Worm (Caenorhabditis elegans): ENCODE data around the gene fis-2.

fis-2 gene

ce11 chrX:8274869-8275268 lies 10.2 kb downstream of the fis-2 start, which contains the start of gene ksr-1:
Gene ksr-1, plus strand, starts transcription at chrX:8275169.
- TF ChIP-seq ztf-4 (tag; optimal IDR thresholded peaks at IDR 0.05) (no peak), ceh-63 (GFP tag; optimal IDR thresholded peaks at IDR 0.05) (no peak), vab-15 (tag; optimal IDR thresholded peaks at IDR 0.05) (no peak), lin-35 (GFP tag; optimal IDR thresholded peaks at IDR 0.05) (no peak), sup-37 (GFP tag; optimal IDR thresholded peaks at IDR 0.05) (no peak), lsy-2 (tag; optimal IDR thresholded peaks at IDR 0.05) (no peak), fos-1 (tag; optimal IDR thresholded peaks at IDR 0.05) (no peak), F16B12.6 (tag; optimal IDR thresholded peaks at IDR 0.05) (no peak), mef-2 (tag; optimal IDR thresholded peaks at IDR 0.05) (no peak), rnt-1 (tag; optimal IDR thresholded peaks at IDR 0.05) (no peak), elt-3 (tag; optimal IDR thresholded peaks at IDR 0.05) (no peak), dsc-1 (tag; optimal IDR thresholded peaks at IDR 0.05) (no peak), egl-13 (tag; optimal IDR thresholded peaks at IDR 0.05) (no peak), nhr-90 (tag; optimal IDR thresholded peaks at IDR 0.05; ENCODE audit: poor library complexity) (no peak), pag-3 (tag; optimal IDR thresholded peaks at IDR 0.05; ENCODE audit: borderline replicate concordance, insufficient read depth) (no peak), aha-1 (tag; optimal IDR thresholded peaks at IDR 0.05) (no peak), C34B4.2 (tag; optimal IDR thresholded peaks at IDR 0.05) (no peak)

DNA sequence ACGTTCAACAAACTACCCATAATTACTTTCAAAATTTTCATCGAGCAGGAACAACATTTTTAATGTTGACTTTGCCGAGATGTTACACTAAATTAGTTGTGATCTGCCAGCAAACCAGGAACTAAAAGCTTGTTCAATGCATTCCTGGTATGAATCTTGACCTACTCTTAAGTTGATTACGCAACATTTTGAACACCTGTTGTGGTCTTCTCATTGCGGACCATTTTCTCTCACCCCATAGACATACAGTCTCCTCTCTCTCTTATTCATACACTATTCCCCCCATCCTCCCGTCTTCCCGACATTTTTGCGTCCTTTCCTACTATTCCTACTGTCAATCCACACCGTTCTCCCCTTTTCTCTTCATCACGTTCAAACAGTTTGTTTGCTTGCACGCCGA lies 11.5 kb downstream of the fis-2 start:
- TF ChIP-seq egl-27 (tag; optimal IDR thresholded peaks at IDR 0.05) = no peak
- no peak for TF ChIP-seq skn-1 (tag; optimal IDR thresholded peaks at IDR 0.05)
- TF ChIP-seq aha-1 (tag; optimal IDR thresholded peaks at IDR 0.05) = no peak
- TF ChIP-seq nhr-20 (tag; optimal IDR thresholded peaks at IDR 0.05) = no peak
- no peak for TF ChIP-seq alr-1 (tag; optimal IDR thresholded peaks at IDR 0.05; ENCODE audit: borderline replicate concordance)
- no peak for TF ChIP-seq ceh-63 (GFP tag; optimal IDR thresholded peaks at IDR 0.05)

- TF ChIP-seq fos-1 (tag; optimal IDR thresholded peaks at IDR 0.05) (no peak), skn-1 (tag; optimal IDR thresholded peaks at IDR 0.05) (no peak), ceh-88 (GFP tag; IDR thresholded peaks at IDR 0.05) (no peak), nhr-47 (tag; optimal IDR thresholded peaks at IDR 0.05) (no peak), rnt-1 (tag; optimal IDR thresholded peaks at IDR 0.05) (no peak), dsc-1 (tag; optimal IDR thresholded peaks at IDR 0.05) (peak; percentile 58), efl-1 (optimal IDR thresholded peaks at IDR 0.05) (no peak), efl-1 (GFP tag; optimal IDR thresholded peaks at IDR 0.05 in 1 of 2) (no peak), unc-86 (tag; optimal IDR thresholded peaks at IDR 0.05) (no peak), egl-13 (tag; optimal IDR thresholded peaks at IDR 0.05) (peak; percentile 17), nhr-76 (tag; optimal IDR thresholded peaks at IDR 0.05) (no peak), ceh-8 (GFP tag; optimal IDR thresholded peaks at IDR 0.05) (no peak), aly-2 (tag; optimal IDR thresholded peaks at IDR 0.05) (no peak), lin-39 (tag; optimal IDR thresholded peaks at IDR 0.05) (no peak), blmp-1 (tag; optimal IDR thresholded peaks at IDR 0.05) (peak; percentile 36), nhr-85 (tag) (peak; percentile 46)
Measured at ce11 chrX:8270971-8271553, 14.0 kb downstream of the fis-2 start, which contains the start of gene cutl-29. Gene cutl-29, minus strand, starts transcription at chrX:8271021.

DNA sequence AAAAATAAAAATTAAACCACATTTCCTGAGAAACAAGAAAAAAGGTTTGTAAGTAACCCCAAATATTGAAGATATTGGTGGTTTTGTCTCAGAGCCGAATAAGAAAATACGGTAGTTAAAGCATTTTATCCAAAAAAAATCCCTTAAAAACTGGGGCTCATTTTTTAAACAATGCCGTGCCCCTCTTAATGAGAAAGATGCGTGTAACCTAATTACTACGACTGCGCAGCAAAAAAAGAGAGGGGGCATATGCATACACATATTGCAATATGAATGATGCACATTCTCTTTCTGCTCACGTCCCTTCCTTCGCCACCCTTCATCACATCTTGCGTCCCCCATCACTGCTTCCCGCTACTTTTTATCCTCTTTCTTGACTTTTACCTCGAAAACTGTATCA lies 16.9 kb downstream of the fis-2 start:
- TF ChIP-seq fos-1 (tag; optimal IDR thresholded peaks at IDR 0.05) = no peak
- TF ChIP-seq zip-4 (GFP tag; optimal IDR thresholded peaks at IDR 0.05) = no peak
- TF ChIP-seq pag-3 (tag; optimal IDR thresholded peaks at IDR 0.05; ENCODE audit: borderline replicate concordance, insufficient read depth) = no peak
- TF ChIP-seq lsy-2 (tag; optimal IDR thresholded peaks at IDR 0.05) = no peak
- no peak for TF ChIP-seq lin-13 (GFP tag; optimal IDR thresholded peaks at IDR 0.05)

- TF ChIP-seq efl-1 (optimal IDR thresholded peaks at IDR 0.05) (no peak), efl-1 (GFP tag; optimal IDR thresholded peaks at IDR 0.05 in 1 of 2) (peak in 1 of 2 experiments; percentile 67), hlh-4 (tag; optimal IDR thresholded peaks at IDR 0.05) (no peak), mdl-1 (tag; optimal IDR thresholded peaks at IDR 0.05) (peak in 1 of 2 experiments; percentile 16), mep-1 (tag; optimal IDR thresholded peaks at IDR 0.05) (no peak), lin-14 (GFP tag; optimal IDR thresholded peaks at IDR 0.05) (peak; percentile 0), rnt-1 (tag; optimal IDR thresholded peaks at IDR 0.05) (peak; percentile 30)
Measured at ce11 chrX:8262734-8263133, 22.3 kb downstream of the fis-2 start.

Data from whole organism, L1 larva.